Fruit fly (Drosophila melanogaster): ENCODE data around the gene CG13245.
A peak's percentile ranks its signal among the peaks of the same experiment; 100 is the strongest.

Gene CG13245

dm6 chr2L:16003541-16003940, 584 bp upstream of the CG13245 start, which contains the start of gene CG34167:
CG34167 (minus strand) TSS chr2L:16003641.
- TF ChIP-seq Chrac-16 (GFP tag; optimal IDR thresholded peaks at IDR 0.05) = no peak
- no peak for TF ChIP-seq CG12942 (GFP tag; optimal IDR thresholded peaks at IDR 0.05)
- no peak for TF ChIP-seq CG3281 (GFP tag; optimal IDR thresholded peaks at IDR 0.05)
- no peak for TF ChIP-seq sc (optimal IDR thresholded peaks at IDR 0.05)
- TF ChIP-seq sc (GFP tag; optimal IDR thresholded peaks at IDR 0.05) = no peak
- TF ChIP-seq CG4360 (GFP tag; IDR thresholded peaks at IDR 0.05) = no peak
- TF ChIP-seq Aef1 (GFP tag; IDR thresholded peaks at IDR 0.05) = no peak
- no peak for TF ChIP-seq CG18599 (GFP tag; optimal IDR thresholded peaks at IDR 0.05)
- no peak for TF ChIP-seq tx (GFP tag; optimal IDR thresholded peaks at IDR 0.05)
- TF ChIP-seq CG10147 (GFP tag; optimal IDR thresholded peaks at IDR 0.05) = no peak
- TF ChIP-seq tin (GFP tag; optimal IDR thresholded peaks at IDR 0.05) = no peak
- no peak for TF ChIP-seq CG15269 (tag; optimal IDR thresholded peaks at IDR 0.05)
- TF ChIP-seq inv (GFP tag; IDR thresholded peaks at IDR 0.05; ENCODE audit: partially characterized antibody) = no peak
- no peak for TF ChIP-seq CG5245 (GFP tag; optimal IDR thresholded peaks at IDR 0.05)
- TF ChIP-seq CG12391 (tag; optimal IDR thresholded peaks at IDR 0.05) = no peak
- TF ChIP-seq CG12219 (GFP tag; optimal IDR thresholded peaks at IDR 0.05) = no peak
- no peak for TF ChIP-seq CG15011 (GFP tag; optimal IDR thresholded peaks at IDR 0.05)
- no peak for TF ChIP-seq wek (GFP tag; optimal IDR thresholded peaks at IDR 0.05)

dm6 chr2L:16006179-16006578, 2.1 kb downstream of the CG13245 start, which contains the start of gene CG31820:
CG31820 (minus strand) TSS chr2L:16006279.
- TF ChIP-seq CG3995 (GFP tag; optimal IDR thresholded peaks at IDR 0.05) (no peak), CG15073 (GFP tag; optimal IDR thresholded peaks at IDR 0.05) (no peak), cad (GFP tag; optimal IDR thresholded peaks at IDR 0.05) (no peak), sna (GFP tag; IDR thresholded peaks at IDR 0.05; ENCODE audit: partially characterized antibody) (no peak), eve (GFP tag; optimal IDR thresholded peaks at IDR 0.05) (no peak), ATbp (GFP tag; optimal IDR thresholded peaks at IDR 0.05) (no peak), CG10321 (GFP tag; IDR thresholded peaks at IDR 0.05) (no peak), Elba2 (GFP tag; optimal IDR thresholded peaks at IDR 0.05) (no peak), GATAe (GFP tag; conservative IDR thresholded peaks at IDR 0.05) (no peak), CG7786 (GFP tag; optimal IDR thresholded peaks at IDR 0.05) (no peak), D19A (tag; optimal IDR thresholded peaks at IDR 0.05) (no peak)

dm6 chr2L:16026693-16027092, 22.6 kb downstream of the CG13245 start:
- TF ChIP-seq CG10431 (GFP tag; optimal IDR thresholded peaks at IDR 0.05) = no peak
- TF ChIP-seq CTCF (GFP tag; optimal IDR thresholded peaks at IDR 0.05) = peak; percentile 82

- TF ChIP-seq Mad (GFP tag; optimal IDR thresholded peaks at IDR 0.05) (no peak), D (optimal IDR thresholded peaks at IDR 0.05) (no peak), D (GFP tag; optimal IDR thresholded peaks at IDR 0.05) (no peak), Adf1 (GFP tag; IDR thresholded peaks at IDR 0.05) (no peak), Oaz (GFP tag; IDR thresholded peaks at IDR 0.05) (no peak), Gug (GFP tag; IDR thresholded peaks at IDR 0.05) (no peak), Blimp-1 (GFP tag; optimal IDR thresholded peaks at IDR 0.05) (peak; percentile 17), chn (GFP tag; optimal IDR thresholded peaks at IDR 0.05) (no peak), CG7786 (GFP tag; optimal IDR thresholded peaks at IDR 0.05) (no peak), CG4854 (GFP tag; optimal IDR thresholded peaks at IDR 0.05) (no peak), Poxn (GFP tag; IDR thresholded peaks at IDR 0.05) (no peak), CG30431 (GFP tag; optimal IDR thresholded peaks at IDR 0.05) (no peak), dmrt99B (tag; optimal IDR thresholded peaks at IDR 0.05) (peak; percentile 25), lbe (GFP tag; optimal IDR thresholded peaks at IDR 0.05) (no peak), BEAF-32 (GFP tag; optimal IDR thresholded peaks at IDR 0.05) (no peak), CG4707 (GFP tag; optimal IDR thresholded peaks at IDR 0.05) (no peak), CG4404 (GFP tag; IDR thresholded peaks at IDR 0.05) (no peak), lola (GFP tag; optimal IDR thresholded peaks at IDR 0.05) (no peak), esg (GFP tag; conservative IDR thresholded peaks at IDR 0.05) (0 out of 2 replicates have a peak, but pooled peaks have one; percentile 8), CG11504 (tag; optimal IDR thresholded peaks at IDR 0.05) (peak; percentile 8)
These were observed 36.1 kb downstream of the CG13245 start for dm6 chr2L:16040255-16040654.
